Fruit fly (Drosophila melanogaster): ENCODE results near the gene CG31883.

DNA sequence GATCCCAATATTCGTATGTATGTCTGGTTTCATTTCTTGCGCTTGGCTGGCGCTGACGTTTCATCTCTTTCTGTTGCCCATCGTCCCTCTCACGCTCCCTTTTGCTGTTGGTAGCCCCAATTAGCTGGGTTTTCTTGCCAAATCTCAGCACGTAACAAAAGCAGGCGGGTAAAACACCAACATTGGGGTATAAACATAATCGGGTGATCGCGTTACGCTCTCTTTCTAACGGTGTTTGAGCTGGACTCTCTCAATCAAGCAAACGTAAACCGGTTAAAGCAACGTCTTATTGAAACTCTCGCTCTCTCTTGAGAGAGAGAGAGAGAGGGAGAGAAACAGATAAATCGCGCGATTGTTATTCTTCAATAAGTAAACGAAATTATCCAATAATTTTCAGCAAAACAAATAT lies 5.5 kb upstream of the CG31883 start:
- no peak for TF ChIP-seq lola (GFP tag; optimal IDR thresholded peaks at IDR 0.05)
- TF ChIP-seq Rel (GFP tag; optimal IDR thresholded peaks at IDR 0.05) = no peak
- TF ChIP-seq Rel (tag; optimal IDR thresholded peaks at IDR 0.05) = no peak
- TF ChIP-seq tai (GFP tag; optimal IDR thresholded peaks at IDR 0.05) = no peak

Data from whole organism, wandering third instar larva.